Worm (Caenorhabditis elegans): ENCODE results near the gene str-229.

The str-229 gene

DNA sequence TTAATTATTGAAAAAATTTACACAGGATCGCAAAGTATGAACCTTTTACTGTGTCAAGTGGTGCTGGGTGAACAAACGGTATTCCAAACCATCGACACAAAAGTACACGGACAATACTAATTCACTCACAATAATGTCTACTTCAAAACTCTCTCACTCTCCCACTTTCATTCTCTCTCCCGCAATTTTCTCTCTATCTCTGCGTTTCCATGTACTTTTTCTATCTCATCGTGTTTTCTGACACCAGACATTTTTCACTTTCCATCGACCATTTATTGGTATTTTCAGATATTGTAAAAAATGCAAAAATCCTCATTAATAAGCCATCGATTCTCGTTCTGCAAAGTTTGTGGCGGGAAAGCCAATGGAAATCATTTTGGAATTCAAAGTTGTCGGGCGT is 3.5 kb upstream of the str-229 start, which contains the start of gene nhr-156:
Gene nhr-156, plus strand, starts transcription at position 266 of the 400 bp plus-strand sequence.
- no peak for TF ChIP-seq nhr-28 (tag; optimal IDR thresholded peaks at IDR 0.05)
- TF ChIP-seq nhr-237 (tag; optimal IDR thresholded peaks at IDR 0.05): no peak
- TF ChIP-seq drap-1 (GFP tag; optimal IDR thresholded peaks at IDR 0.05): no peak
- no peak for TF ChIP-seq lin-32 (GFP tag; optimal IDR thresholded peaks at IDR 0.05)
- no peak for TF ChIP-seq sptf-1 (tag; optimal IDR thresholded peaks at IDR 0.05)
- no peak for TF ChIP-seq M03D4.4 (tag; optimal IDR thresholded peaks at IDR 0.05)
- TF ChIP-seq ces-1 (GFP tag; optimal IDR thresholded peaks at IDR 0.05): no peak
- no peak for TF ChIP-seq ham-2 (GFP tag; optimal IDR thresholded peaks at IDR 0.05)
- TF ChIP-seq hlh-1 (tag; optimal IDR thresholded peaks at IDR 0.05): no peak
- TF ChIP-seq tbx-8 (GFP tag; optimal IDR thresholded peaks at IDR 0.05): no peak
- TF ChIP-seq mep-1 (tag; optimal IDR thresholded peaks at IDR 0.05): no peak
- no peak for TF ChIP-seq nhr-76 (tag; optimal IDR thresholded peaks at IDR 0.05)
- TF ChIP-seq bed-3 (GFP tag; optimal IDR thresholded peaks at IDR 0.05): no peak
- TF ChIP-seq ceh-43 (GFP tag; optimal IDR thresholded peaks at IDR 0.05): no peak
- TF ChIP-seq flh-1 (GFP tag; optimal IDR thresholded peaks at IDR 0.05): no peak
- TF ChIP-seq mls-2 (tag; optimal IDR thresholded peaks at IDR 0.05): no peak
- TF ChIP-seq unc-62 (GFP tag; optimal IDR thresholded peaks at IDR 0.05): no peak
- TF ChIP-seq cnd-1 (tag; optimal IDR thresholded peaks at IDR 0.05): no peak
- TF ChIP-seq lin-13 (tag; optimal IDR thresholded peaks at IDR 0.05): no peak
- TF ChIP-seq ceh-83 (GFP tag; optimal IDR thresholded peaks at IDR 0.05): no peak

ce11 chrV:3903424-3903823 is 1.1 kb upstream of the str-229 start:
- no peak for TF ChIP-seq lin-13 (tag; optimal IDR thresholded peaks at IDR 0.05)
- TF ChIP-seq tbx-8 (GFP tag; optimal IDR thresholded peaks at IDR 0.05): no peak
- no peak for TF ChIP-seq ztf-11 (tag; optimal IDR thresholded peaks at IDR 0.05)
- TF ChIP-seq elt-1 (tag; optimal IDR thresholded peaks at IDR 0.05; ENCODE audit: borderline replicate concordance, insufficient read depth): no peak
- no peak for TF ChIP-seq ceh-43 (GFP tag; optimal IDR thresholded peaks at IDR 0.05)
- TF ChIP-seq mls-2 (tag; optimal IDR thresholded peaks at IDR 0.05): no peak
- no peak for TF ChIP-seq nhr-12 (tag; optimal IDR thresholded peaks at IDR 0.05)
- TF ChIP-seq hlh-1 (tag; optimal IDR thresholded peaks at IDR 0.05): no peak
- no peak for TF ChIP-seq unc-62 (GFP tag; optimal IDR thresholded peaks at IDR 0.05)
- TF ChIP-seq zip-8 (tag; optimal IDR thresholded peaks at IDR 0.05): no peak
- no peak for TF ChIP-seq lin-32 (GFP tag; optimal IDR thresholded peaks at IDR 0.05)
- TF ChIP-seq nhr-237 (tag; optimal IDR thresholded peaks at IDR 0.05): no peak
- TF ChIP-seq nhr-76 (tag; optimal IDR thresholded peaks at IDR 0.05): no peak
- no peak for TF ChIP-seq nhr-2 (tag; optimal IDR thresholded peaks at IDR 0.05)
- TF ChIP-seq pha-4 (tag; optimal IDR thresholded peaks at IDR 0.05): no peak

ce11 chrV:3900102-3900501 is 2.3 kb downstream of the str-229 start, which contains the start of gene irld-22:
Gene irld-22 (minus strand): TSS chrV:3900202.
- TF ChIP-seq ceh-83 (GFP tag; optimal IDR thresholded peaks at IDR 0.05) (no peak), pha-4 (tag; optimal IDR thresholded peaks at IDR 0.05) (no peak), elt-3 (tag; optimal IDR thresholded peaks at IDR 0.05) (no peak), zip-8 (tag; optimal IDR thresholded peaks at IDR 0.05) (no peak), nhr-237 (tag; optimal IDR thresholded peaks at IDR 0.05) (no peak), mep-1 (tag; optimal IDR thresholded peaks at IDR 0.05) (no peak), mab-5 (tag; optimal IDR thresholded peaks at IDR 0.05) (no peak), tbx-8 (GFP tag; optimal IDR thresholded peaks at IDR 0.05) (no peak), lsy-2 (tag; optimal IDR thresholded peaks at IDR 0.05) (no peak)

DNA sequence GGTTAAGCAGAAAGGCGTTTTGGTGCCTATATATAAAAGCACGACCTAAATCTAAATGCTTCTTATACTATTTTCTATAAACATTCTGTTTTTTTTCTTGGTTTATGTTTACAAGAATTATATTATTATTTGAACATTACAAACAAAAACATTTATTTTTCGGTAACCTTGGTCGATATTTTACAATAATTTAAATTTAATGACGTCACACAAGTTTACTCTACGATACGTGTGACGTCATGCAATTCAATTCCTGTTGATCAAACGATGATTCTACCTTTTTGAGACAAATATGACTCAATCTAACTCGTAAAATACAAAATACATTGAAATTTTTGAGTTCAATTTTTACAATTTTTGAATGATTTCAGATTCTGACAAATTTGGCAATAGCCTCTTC is 6.3 kb downstream of the str-229 start:
- TF ChIP-seq zip-8 (tag; optimal IDR thresholded peaks at IDR 0.05) (peak; percentile 99), unc-39 (tag; optimal IDR thresholded peaks at IDR 0.05) (no peak)

DNA sequence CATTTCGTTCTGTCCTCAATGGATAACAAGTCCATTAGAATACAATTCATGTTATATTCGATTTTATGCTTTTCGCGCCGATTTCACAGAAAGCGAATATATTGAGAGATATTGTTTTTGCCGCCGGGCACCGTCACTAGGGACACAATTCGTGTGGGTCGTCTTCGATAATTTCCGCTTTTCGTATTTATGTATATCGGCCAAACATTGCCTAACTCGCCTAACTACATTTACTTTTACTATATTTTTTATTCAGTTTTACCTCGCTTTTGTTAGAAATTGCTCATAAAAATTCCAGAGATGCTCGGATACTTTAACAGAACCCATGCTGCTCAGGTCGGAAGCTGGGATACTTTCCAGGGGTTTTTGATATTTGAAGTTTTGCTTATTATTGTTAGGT is 7.7 kb downstream of the str-229 start, which contains the start of gene sre-9:
Gene sre-9, plus strand, starts transcription at position 301 of the 400 bp plus-strand sequence.
- TF ChIP-seq tbx-8 (GFP tag; optimal IDR thresholded peaks at IDR 0.05) (no peak), bed-3 (GFP tag; optimal IDR thresholded peaks at IDR 0.05) (no peak), drap-1 (GFP tag; optimal IDR thresholded peaks at IDR 0.05) (no peak), M03D4.4 (tag; optimal IDR thresholded peaks at IDR 0.05) (no peak), nhr-2 (tag; optimal IDR thresholded peaks at IDR 0.05) (no peak), nhr-76 (tag; optimal IDR thresholded peaks at IDR 0.05) (no peak), ham-2 (GFP tag; optimal IDR thresholded peaks at IDR 0.05) (no peak), mab-5 (tag; optimal IDR thresholded peaks at IDR 0.05) (no peak), ces-1 (GFP tag; optimal IDR thresholded peaks at IDR 0.05) (no peak), ceh-39 (tag; optimal IDR thresholded peaks at IDR 0.05) (no peak), unc-62 (GFP tag; optimal IDR thresholded peaks at IDR 0.05) (no peak), nhr-28 (tag; optimal IDR thresholded peaks at IDR 0.05) (no peak), nhr-12 (tag; optimal IDR thresholded peaks at IDR 0.05) (no peak), mep-1 (tag; optimal IDR thresholded peaks at IDR 0.05) (no peak)
